Worm (Caenorhabditis elegans) whole organism, young adult: ENCODE measurements around the gene F59F5.7.

Experiments
- F52B5.7 ChIP-seq: sonication (generic microtip); optimal IDR thresholded peaks from 2 replicates; lab custom pipeline; 2016; ENCODE audit warnings: mild to moderate bottlenecking, missing genetic modification characterization, missing compliant biosample characterization
- K12H6.12 ChIP-seq: fragments of 200-800 bp; sonication (Bioruptor generic); optimal IDR thresholded peaks from 2 replicates; lab custom pipeline; 2018; ENCODE audit warnings: mild to moderate bottlenecking, missing genetic modification characterization, missing compliant biosample characterization
- bed-2 ChIP-seq: fragments of 200-800 bp; sonication (Bioruptor generic); IDR thresholded peaks from 2 replicates; pipeline ENCODE4 v1.3.6; 2022; ENCODE audit warnings: missing genetic modification reagents, missing genetic modification characterization, missing compliant biosample characterization
- efl-1 ChIP-seq: fragments of 150-350 bp; optimal IDR thresholded peaks from 2 replicates; lab custom pipeline; 2014; ENCODE audit warnings: missing biosample characterization, missing genetic modification reagents, missing genetic modification characterization
- him-1 ChIP-seq: sonication (generic microtip); optimal IDR thresholded peaks from 2 replicates; lab custom pipeline; 2016; ENCODE audit warnings: missing genotype, missing genetic modification reagents, missing genetic modification characterization, missing compliant biosample characterization
- madf-10 ChIP-seq: sonication (generic microtip); optimal IDR thresholded peaks from 2 replicates; lab custom pipeline; 2016; ENCODE audit warnings: mild to moderate bottlenecking, missing genetic modification characterization, missing compliant biosample characterization
- nhr-90 ChIP-seq: sonication (generic microtip); optimal IDR thresholded peaks from 2 replicates; lab custom pipeline; 2016; ENCODE audit warnings: missing genotype, mild to moderate bottlenecking, missing genetic modification characterization, missing compliant biosample characterization
- pha-4 ChIP-seq: fragments of 150-350 bp; sonication (generic microtip); optimal IDR thresholded peaks from 2 replicates; lab custom pipeline; 2014; ENCODE audit warnings: missing biosample characterization, missing genetic modification reagents, missing genetic modification characterization
- unc-62 ChIP-seq: fragments of 150-350 bp; optimal IDR thresholded peaks from 2 replicates; lab custom pipeline; 2014; ENCODE audit warnings: missing biosample characterization, missing genetic modification reagents, missing genetic modification characterization

DNA sequence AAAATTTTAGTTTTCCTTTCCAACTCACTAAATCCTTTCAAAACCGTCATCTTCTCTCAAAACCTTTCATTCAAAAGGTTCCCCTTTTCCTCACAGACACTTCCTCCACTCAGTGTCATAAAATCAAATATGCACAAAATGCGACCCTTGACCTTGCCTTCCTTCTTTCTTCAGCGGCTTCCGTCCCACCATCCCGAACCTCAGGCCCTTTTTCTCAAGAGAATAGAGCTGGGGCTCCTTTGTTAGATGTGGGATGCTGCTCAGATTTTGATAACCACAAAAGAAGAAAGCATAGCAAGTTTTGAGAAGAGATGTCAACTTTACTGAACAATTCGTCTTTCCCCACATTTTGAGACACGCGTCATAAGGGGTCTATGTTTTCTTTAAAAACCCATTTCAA is 31.5 kb downstream of the F59F5.7 start:
- no peak for TF ChIP-seq bed-2
- TF ChIP-seq efl-1 (GFP tag; lab: Kevin White, UChicago): no peak
- TF ChIP-seq unc-62 (GFP tag; lab: Kevin White, UChicago): no peak
- TF ChIP-seq K12H6.12: no peak
- no peak for TF ChIP-seq pha-4
- TF ChIP-seq him-1: no peak
- TF ChIP-seq F52B5.7: no peak
- TF ChIP-seq nhr-90 (tag; lab: Kevin White, UChicago): no peak
- no peak for TF ChIP-seq madf-10 (tag; lab: Kevin White, UChicago)
